Worm (Caenorhabditis elegans) whole organism, L2 larva: ENCODE results near the gene D2024.18.
A peak's percentile ranks its signal among the peaks of the same experiment; 100 is the strongest.

Experiments
- C34F6.9 ChIP-seq: fragments of 150-350 bp; optimal IDR thresholded peaks from 2 replicates; lab custom pipeline; 2014; ENCODE audit warnings: missing biosample characterization, missing genetic modification characterization
- F13H6.1 ChIP-seq: sonication (generic microtip); optimal IDR thresholded peaks from 2 replicates; lab custom pipeline; 2016; ENCODE audit warnings: missing genetic modification characterization, missing compliant biosample characterization
- R02D3.7 ChIP-seq: fragments of 150-350 bp; optimal IDR thresholded peaks from 2 replicates; lab custom pipeline; 2014; ENCODE audit warnings: missing biosample characterization, missing genetic modification characterization
- Y55F3AM.14 ChIP-seq: fragments of 200-800 bp; sonication (Bioruptor generic); optimal IDR thresholded peaks from 2 replicates; lab custom pipeline; 2018; ENCODE audit warnings: mild to moderate bottlenecking, missing genetic modification characterization, missing compliant biosample characterization
- ZK546.5 ChIP-seq: sonication (generic microtip); optimal IDR thresholded peaks from 2 replicates; lab custom pipeline; 2017; ENCODE audit warnings: missing biosample characterization, missing genetic modification characterization
- ama-1 ChIP-seq: fragments of 150-350 bp; optimal IDR thresholded peaks from 2 replicates; lab custom pipeline; 2018; ENCODE audit warnings: inconsistent platforms
- blmp-1 ChIP-seq: sonication (generic microtip); optimal IDR thresholded peaks from 2 replicates; lab custom pipeline; 2017; ENCODE audit warnings: missing genetic modification characterization, mild to moderate bottlenecking, missing compliant biosample characterization, antibody characterized with exemption, moderate library complexity; ENCODE audit not compliant: insufficient read depth
- ceh-16 ChIP-seq: fragments of 150-350 bp; optimal IDR thresholded peaks from 2 replicates; lab custom pipeline; 2014; ENCODE audit warnings: missing biosample characterization, missing genetic modification characterization
- ceh-82 ChIP-seq: fragments of 150-350 bp; optimal IDR thresholded peaks from 2 replicates; lab custom pipeline; 2014; ENCODE audit warnings: missing biosample characterization, missing genetic modification characterization
- crh-2 ChIP-seq: sonication (generic microtip); optimal IDR thresholded peaks from 2 replicates; lab custom pipeline; 2017; ENCODE audit warnings: missing biosample characterization, missing genetic modification characterization
- dmd-4 ChIP-seq: sonication (generic microtip); optimal IDR thresholded peaks from 2 replicates; lab custom pipeline; 2017; ENCODE audit warnings: missing biosample characterization, missing genetic modification characterization
- elt-1 ChIP-seq: fragments of 150-350 bp; optimal IDR thresholded peaks from 2 replicates; lab custom pipeline; 2014; ENCODE audit warnings: missing biosample characterization, missing genetic modification characterization
- fos-1 ChIP-seq: fragments of 150-350 bp; optimal IDR thresholded peaks from 2 replicates; lab custom pipeline; 2014; ENCODE audit warnings: missing biosample characterization, missing genetic modification characterization
- lin-11 ChIP-seq: fragments of 150-350 bp; sonication (generic microtip); optimal IDR thresholded peaks from 2 replicates; lab custom pipeline; 2014; ENCODE audit warnings: missing biosample characterization, missing genetic modification characterization, inconsistent platforms, mixed read lengths
- lin-13 ChIP-seq: fragments of 150-350 bp; optimal IDR thresholded peaks from 2 replicates; lab custom pipeline; 2014; ENCODE audit warnings: missing biosample characterization, missing genetic modification reagents, missing genetic modification characterization
- lsy-2 ChIP-seq, 2 experiments: fragments of 150-350 bp in 1 of 2; sonication (generic microtip) in 1 of 2; optimal IDR thresholded peaks; 2 replicates each; lab custom pipeline; 2014 to 2017; ENCODE audit warnings: missing biosample characterization in 2 of 2, missing genetic modification characterization in 2 of 2
- mab-5 ChIP-seq: fragments of 150-350 bp; optimal IDR thresholded peaks from 2 replicates; lab custom pipeline; 2014; ENCODE audit warnings: missing biosample characterization, missing genetic modification characterization
- mbf-1 ChIP-seq: sonication (generic microtip); optimal IDR thresholded peaks from 2 replicates; lab custom pipeline; 2017; ENCODE audit warnings: missing biosample characterization, missing genetic modification characterization
- mdl-1 ChIP-seq, 2 experiments: fragments of 150-350 bp in 1 of 2; sonication (generic microtip) in 1 of 2; optimal IDR thresholded peaks; 2 replicates each; lab custom pipeline; 2017; ENCODE audit warnings: missing biosample characterization in 2 of 2, missing genetic modification characterization in 2 of 2
- nhr-11 ChIP-seq: fragments of 150-350 bp; optimal IDR thresholded peaks from 2 replicates; lab custom pipeline; 2014; ENCODE audit warnings: missing biosample characterization, missing genetic modification characterization
- nhr-12 ChIP-seq: fragments of 150-350 bp; optimal IDR thresholded peaks from 2 replicates; lab custom pipeline; 2014; ENCODE audit warnings: missing biosample characterization, missing genetic modification characterization
- nhr-129 ChIP-seq: fragments of 150-350 bp; optimal IDR thresholded peaks from 2 replicates; lab custom pipeline; 2014; ENCODE audit warnings: missing biosample characterization, missing genetic modification characterization
- nhr-21 ChIP-seq: fragments of 150-350 bp; optimal IDR thresholded peaks from 2 replicates; lab custom pipeline; 2014; ENCODE audit warnings: missing biosample characterization, missing genetic modification characterization
- nhr-23 ChIP-seq: fragments of 150-350 bp; optimal IDR thresholded peaks from 2 replicates; lab custom pipeline; 2014; ENCODE audit warnings: missing biosample characterization, missing genetic modification reagents, missing genetic modification characterization
- nhr-237 ChIP-seq: fragments of 150-350 bp; optimal IDR thresholded peaks from 2 replicates; lab custom pipeline; 2014; ENCODE audit warnings: missing biosample characterization, missing genetic modification characterization
- nhr-25 ChIP-seq: fragments of 150-350 bp; sonication (generic microtip); optimal IDR thresholded peaks from 3 replicates; lab custom pipeline; 2014; ENCODE audit warnings: missing biosample characterization, missing genetic modification characterization
- peb-1 ChIP-seq: fragments of 150-350 bp; optimal IDR thresholded peaks from 2 replicates; lab custom pipeline; 2014; ENCODE audit warnings: missing biosample characterization, missing genetic modification characterization
- sem-4 ChIP-seq: fragments of 150-350 bp; optimal IDR thresholded peaks from 2 replicates; lab custom pipeline; 2014; ENCODE audit warnings: missing biosample characterization, missing genetic modification reagents, missing genetic modification characterization
- sma-3 ChIP-seq: sonication (generic microtip); optimal IDR thresholded peaks from 2 replicates; lab custom pipeline; 2016; ENCODE audit warnings: missing genetic modification reagents, missing genetic modification characterization, missing compliant biosample characterization
- sma-9 ChIP-seq, 2 experiments: fragments of 150-350 bp in 1 of 2; sonication (generic microtip) in 1 of 2; optimal IDR thresholded peaks; 2 replicates each; lab custom pipeline; 2014 to 2016; ENCODE audit warnings: missing genetic modification characterization in 2 of 2, mild to moderate bottlenecking in 1 of 2, missing biosample characterization in 1 of 2, missing compliant biosample characterization in 1 of 2, missing genetic modification reagents in 1 of 2, moderate library complexity in 1 of 2
- snpc-4 ChIP-seq: fragments of 150-350 bp; optimal IDR thresholded peaks from 2 replicates; lab custom pipeline; 2014; ENCODE audit warnings: missing biosample characterization, missing genetic modification characterization
- unc-55 ChIP-seq: fragments of 150-350 bp; sonication (generic microtip); optimal IDR thresholded peaks from 3 replicates; lab custom pipeline; 2014; ENCODE audit warnings: missing biosample characterization, missing genetic modification reagents, missing genetic modification characterization
- unc-62 ChIP-seq: fragments of 150-350 bp; optimal IDR thresholded peaks from 2 replicates; lab custom pipeline; 2014; ENCODE audit warnings: missing biosample characterization, missing genetic modification reagents, missing genetic modification characterization
- zag-1 ChIP-seq: fragments of 150-350 bp; optimal IDR thresholded peaks from 2 replicates; lab custom pipeline; 2014; ENCODE audit warnings: missing biosample characterization, missing genetic modification characterization
- ztf-1 ChIP-seq: fragments of 200-800 bp; sonication (Bioruptor generic); conservative IDR thresholded peaks from 2 replicates; pipeline ENCODE4 v1.3.6; 2022; ENCODE audit warnings: missing genetic modification characterization, missing compliant biosample characterization
- ztf-11 ChIP-seq: sonication (generic microtip); optimal IDR thresholded peaks from 2 replicates; lab custom pipeline; 2017; ENCODE audit warnings: missing biosample characterization, missing genetic modification characterization

The D2024.18 gene

DNA sequence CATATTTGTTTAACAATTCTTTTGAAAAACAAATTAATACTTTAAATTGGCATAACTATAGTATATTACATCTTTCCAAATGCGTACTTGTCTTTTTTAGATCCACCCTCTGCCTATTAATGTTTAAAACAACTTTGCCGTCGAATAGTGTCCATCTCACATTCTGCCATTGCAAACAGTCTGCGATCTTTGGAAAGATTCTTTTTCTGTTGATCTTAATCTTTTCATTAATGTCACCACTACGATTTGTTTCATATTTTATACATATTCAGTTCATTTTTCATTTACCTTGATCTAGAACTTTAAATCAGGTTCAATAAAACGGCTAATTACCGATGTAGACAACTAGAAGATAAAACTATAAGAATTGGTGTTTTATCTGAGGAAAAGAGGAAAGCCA is 15.6 kb upstream of the D2024.18 start:
- TF ChIP-seq nhr-25 (tag; lab: Kevin White, UChicago) (peak; percentile 48), lsy-2 (tag; optimal IDR thresholded peaks at IDR 0.05; lab: Kevin White, UChicago) (no peak)

- peak; percentile 14 for TF ChIP-seq nhr-11 (tag; lab: Kevin White, UChicago)
- TF ChIP-seq mab-5 (tag; lab: Kevin White, UChicago) = peak; percentile 26
- peak; percentile 49 for TF ChIP-seq unc-55 (GFP tag; lab: Kevin White, UChicago)
- TF ChIP-seq mbf-1 = no peak
- TF ChIP-seq fos-1 = peak; percentile 97
- TF ChIP-seq R02D3.7 (tag; lab: Kevin White, UChicago) = no peak
- TF ChIP-seq sem-4 (tag; lab: Kevin White, UChicago) = peak; percentile 62
- peak; percentile 24 for TF ChIP-seq lin-11 (tag; lab: Kevin White, UChicago)
- TF ChIP-seq elt-1 (tag; lab: Kevin White, UChicago) = no peak
- peak; percentile 12 for TF ChIP-seq ceh-16 (tag; lab: Kevin White, UChicago)
- peak in 1 of 2 experiments; percentile 22 for TF ChIP-seq mdl-1 (tag; optimal IDR thresholded peaks at IDR 0.05; lab: Kevin White, UChicago)
- TF ChIP-seq ceh-82 = no peak
- TF ChIP-seq sma-9 (GFP tag; optimal IDR thresholded peaks at IDR 0.05; lab: Kevin White, UChicago) = peak; percentile 42
- TF ChIP-seq sma-9 (tag; optimal IDR thresholded peaks at IDR 0.05; lab: Kevin White, UChicago) = no peak
- TF ChIP-seq sma-3 = peak; percentile 50
- TF ChIP-seq blmp-1 (tag; lab: Kevin White, UChicago) = peak; percentile 49
- TF ChIP-seq lsy-2 (tag; optimal IDR thresholded peaks at IDR 0.05; lab: Kevin White, UChicago) = peak; percentile 11 to 47
- TF ChIP-seq ztf-1 (GFP tag; lab: Robert Waterston, UW) = no peak
- TF ChIP-seq nhr-23 (tag; lab: Kevin White, UChicago) = no peak
- TF ChIP-seq nhr-129 = peak; percentile 82
- TF ChIP-seq unc-62 (GFP tag; lab: Kevin White, UChicago) = no peak
- TF ChIP-seq F13H6.1 (tag; lab: Kevin White, UChicago) = peak; percentile 85
- no peak for TF ChIP-seq ZK546.5 (tag; lab: Kevin White, UChicago)
- peak; percentile 77 for TF ChIP-seq C34F6.9 (tag; lab: Kevin White, UChicago)
- TF ChIP-seq crh-2 (tag; lab: Kevin White, UChicago) = peak; percentile 22
- TF ChIP-seq zag-1 (tag; lab: Kevin White, UChicago) = peak; percentile 60
- no peak for TF ChIP-seq snpc-4 (tag; lab: Kevin White, UChicago)
- TF ChIP-seq lin-13 (GFP tag; lab: Kevin White, UChicago) = peak; percentile 44
- no peak for TF ChIP-seq nhr-237 (tag; lab: Kevin White, UChicago)
- peak; percentile 36 for TF ChIP-seq nhr-21
- TF ChIP-seq Y55F3AM.14 (GFP tag; lab: Kevin White, UChicago) = peak; percentile 28
These were observed 14.8 kb upstream of the D2024.18 start for ce11 chrIV:7235382-7235917.

ce11 chrIV:7236248-7236772 is 13.9 kb upstream of the D2024.18 start:
- TF ChIP-seq lsy-2 (tag; optimal IDR thresholded peaks at IDR 0.05; lab: Kevin White, UChicago) = peak in 1 of 2 experiments; percentile 15
- TF ChIP-seq ama-1 = no peak
- peak; percentile 47 for TF ChIP-seq nhr-21
- TF ChIP-seq sma-9 (GFP tag; optimal IDR thresholded peaks at IDR 0.05; lab: Kevin White, UChicago) = no peak
- TF ChIP-seq sma-9 (tag; optimal IDR thresholded peaks at IDR 0.05; lab: Kevin White, UChicago) = no peak

- TF ChIP-seq peb-1 (tag; lab: Kevin White, UChicago) = no peak
- TF ChIP-seq ztf-11 (tag; lab: Kevin White, UChicago) = no peak
- TF ChIP-seq fos-1 = peak; percentile 61
- no peak for TF ChIP-seq lsy-2 (tag; optimal IDR thresholded peaks at IDR 0.05; lab: Kevin White, UChicago)
- TF ChIP-seq dmd-4 (tag; lab: Kevin White, UChicago) = no peak
- no peak for TF ChIP-seq crh-2 (tag; lab: Kevin White, UChicago)
- no peak for TF ChIP-seq nhr-12 (tag; lab: Kevin White, UChicago)
- TF ChIP-seq elt-1 (tag; lab: Kevin White, UChicago) = no peak
- TF ChIP-seq mab-5 (tag; lab: Kevin White, UChicago) = no peak
These were observed 12.5 kb upstream of the D2024.18 start, which contains the start of gene elo-3 for ce11 chrIV:7237668-7238214. Gene elo-3 (plus strand): TSS chrIV:7237718.
